Fruit fly (Drosophila melanogaster): Measurements from ENCODE around the gene CG8142.
A peak's percentile ranks its signal among the peaks of the same experiment; 100 is the strongest.

The CG8142 gene

DNA sequence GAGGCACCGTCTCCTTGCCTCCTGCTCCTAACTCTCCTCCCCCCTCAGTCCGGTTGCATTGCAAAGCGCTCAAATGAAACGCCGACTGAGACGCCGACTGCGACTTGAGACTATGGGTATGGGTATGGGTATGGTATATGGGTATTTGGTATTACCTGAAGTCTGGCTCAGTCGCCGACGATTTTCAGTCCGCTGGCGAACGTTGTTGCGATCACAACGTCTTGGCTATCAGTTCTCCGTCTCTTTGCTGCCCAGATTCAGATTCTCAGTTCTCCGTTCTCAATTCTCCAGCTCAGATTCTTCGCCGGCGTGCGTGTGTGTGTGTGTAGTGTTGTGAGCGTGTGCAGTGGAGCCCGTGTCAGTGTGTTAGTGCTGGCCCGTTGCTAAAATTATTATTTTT is 13.9 kb downstream of the CG8142 start, which contains the start of gene CG6398:
Gene CG6398 (plus strand): TSS at position 185 of the 400 bp plus-strand sequence.
- TF ChIP-seq psq (optimal IDR thresholded peaks at IDR 0.05) (no peak), insv (optimal IDR thresholded peaks at IDR 0.05) (no peak), ttk (optimal IDR thresholded peaks at IDR 0.05) (no peak), h (optimal IDR thresholded peaks at IDR 0.05) (no peak), Sin3A (optimal IDR thresholded peaks at IDR 0.05) (no peak), Myc (optimal IDR thresholded peaks at IDR 0.05) (no peak)

DNA sequence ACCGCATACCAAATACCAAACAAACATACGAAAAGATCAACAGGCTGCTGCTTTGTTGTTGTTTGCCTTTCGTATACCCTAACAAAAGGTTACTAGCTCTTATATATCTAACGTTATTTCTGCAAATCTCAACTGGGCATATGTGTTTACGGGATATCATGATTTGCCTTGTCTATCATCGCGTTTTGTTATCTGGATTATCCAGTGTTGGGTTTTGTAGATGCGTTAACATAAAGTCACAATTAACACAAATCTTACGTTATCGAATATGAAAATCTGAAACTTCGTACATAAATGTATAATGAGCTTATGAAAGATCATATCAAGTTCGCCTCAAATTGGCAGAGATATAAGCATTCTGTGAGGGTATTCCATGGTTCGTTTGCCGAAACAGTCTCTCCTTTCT is 14.3 kb downstream of the CG8142 start:
- TF ChIP-seq insv (optimal IDR thresholded peaks at IDR 0.05) (no peak), psq (optimal IDR thresholded peaks at IDR 0.05) (no peak), Myc (optimal IDR thresholded peaks at IDR 0.05) (no peak), h (optimal IDR thresholded peaks at IDR 0.05) (no peak), Sin3A (optimal IDR thresholded peaks at IDR 0.05) (no peak), ttk (optimal IDR thresholded peaks at IDR 0.05) (no peak)

dm6 chrX:17829083-17829997 is 15.2 kb downstream of the CG8142 start:
- TF ChIP-seq Sin3A (optimal IDR thresholded peaks at IDR 0.05) (no peak), psq (optimal IDR thresholded peaks at IDR 0.05) (no peak), h (optimal IDR thresholded peaks at IDR 0.05) (no peak), insv (optimal IDR thresholded peaks at IDR 0.05) (no peak)

dm6 chrX:17828298-17829033 is 16.0 kb downstream of the CG8142 start:
- no peak for TF ChIP-seq psq (optimal IDR thresholded peaks at IDR 0.05)

DNA sequence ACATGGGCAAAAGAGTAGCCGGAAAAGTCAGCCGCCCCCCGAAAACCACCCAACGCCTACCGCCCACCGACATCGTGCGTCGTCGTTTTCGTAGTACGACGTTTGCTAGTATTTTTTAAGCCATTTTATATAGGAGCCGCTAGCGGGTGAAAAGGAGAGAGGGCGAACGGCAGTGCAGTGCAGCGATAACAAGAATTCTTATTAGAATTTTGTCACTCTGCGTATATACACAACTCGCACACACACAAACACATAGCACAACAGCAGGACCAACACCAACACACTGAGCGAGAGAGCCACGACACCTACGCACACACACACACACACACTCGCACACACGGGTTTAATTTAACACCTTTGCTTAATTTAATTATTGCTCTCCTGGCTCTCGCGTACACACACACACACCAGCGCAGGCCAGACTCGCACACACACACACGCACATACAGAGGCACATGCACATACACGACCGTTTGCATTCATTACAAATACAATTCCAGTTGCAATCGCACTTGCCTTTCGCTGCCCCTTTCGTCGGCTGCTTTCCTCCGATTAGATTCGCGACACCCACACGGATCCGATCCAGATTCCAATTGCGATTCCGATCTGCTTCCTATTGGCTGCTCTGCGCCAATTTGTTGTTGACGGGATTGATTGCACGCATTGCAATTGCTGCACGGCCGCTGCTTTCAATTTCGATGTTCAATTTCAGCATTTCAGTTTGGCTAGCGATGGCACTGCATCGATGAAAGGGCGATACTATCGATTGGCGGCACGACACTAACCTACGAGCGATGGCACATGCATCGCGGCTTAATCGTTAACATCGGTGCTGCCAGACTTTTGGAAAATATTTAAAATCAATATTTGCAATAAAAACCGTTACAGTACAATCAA is 17.4 kb downstream of the CG8142 start, which contains the start of gene Socs16D:
Gene Socs16D (minus strand): TSS at position 758 of the 897 bp plus-strand sequence.
- no peak for TF ChIP-seq h (optimal IDR thresholded peaks at IDR 0.05)
- TF ChIP-seq insv (optimal IDR thresholded peaks at IDR 0.05) = peak; percentile 100
- TF ChIP-seq Myc (optimal IDR thresholded peaks at IDR 0.05) = no peak
- TF ChIP-seq Sin3A (optimal IDR thresholded peaks at IDR 0.05) = no peak
- TF ChIP-seq ttk (optimal IDR thresholded peaks at IDR 0.05) = no peak
- TF ChIP-seq psq (optimal IDR thresholded peaks at IDR 0.05) = no peak

DNA sequence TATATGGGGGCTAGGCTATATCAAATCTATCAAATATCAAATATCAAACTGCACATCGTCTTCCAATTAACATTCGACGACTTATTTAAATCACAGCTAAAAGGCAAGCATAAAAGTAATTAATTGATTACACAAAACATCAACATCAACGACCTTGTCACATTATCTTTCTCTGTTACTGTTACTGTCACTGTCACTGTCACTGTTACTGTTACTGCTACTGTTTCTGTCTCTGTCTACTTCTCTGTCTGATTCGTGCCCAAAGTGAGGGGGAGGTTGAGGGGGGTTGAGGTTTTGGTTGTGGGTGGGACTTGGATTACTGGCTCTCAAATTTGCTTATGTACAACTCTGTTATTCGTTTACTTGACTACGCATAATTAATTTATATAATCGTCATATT is 23.0 kb downstream of the CG8142 start:
- TF ChIP-seq psq (optimal IDR thresholded peaks at IDR 0.05) = no peak
- TF ChIP-seq insv (optimal IDR thresholded peaks at IDR 0.05) = no peak
- no peak for TF ChIP-seq h (optimal IDR thresholded peaks at IDR 0.05)
- no peak for TF ChIP-seq Myc (optimal IDR thresholded peaks at IDR 0.05)
- no peak for TF ChIP-seq ttk (optimal IDR thresholded peaks at IDR 0.05)
- TF ChIP-seq Sin3A (optimal IDR thresholded peaks at IDR 0.05) = no peak

DNA sequence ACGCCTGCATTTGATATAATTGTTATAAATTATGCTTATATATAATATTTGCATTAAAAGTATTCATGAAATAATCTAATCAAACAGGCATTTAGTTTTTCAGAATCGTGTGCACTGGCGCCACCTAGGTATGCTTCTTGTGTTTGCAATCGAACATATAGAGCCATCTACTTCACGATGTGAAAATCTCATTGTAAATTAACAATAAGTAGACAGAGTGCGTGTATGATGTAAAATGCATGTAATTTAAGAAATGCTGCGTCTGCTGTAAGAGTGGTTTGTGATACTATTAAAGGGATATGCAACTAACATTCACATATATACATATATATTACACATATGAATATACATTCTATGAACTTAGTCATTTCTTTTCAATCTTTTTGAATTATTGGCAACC is 24.3 kb downstream of the CG8142 start:
- TF ChIP-seq Myc (optimal IDR thresholded peaks at IDR 0.05) (no peak), psq (optimal IDR thresholded peaks at IDR 0.05) (no peak), Sin3A (optimal IDR thresholded peaks at IDR 0.05) (no peak), ttk (optimal IDR thresholded peaks at IDR 0.05) (no peak), h (optimal IDR thresholded peaks at IDR 0.05) (no peak), insv (optimal IDR thresholded peaks at IDR 0.05) (no peak)

DNA sequence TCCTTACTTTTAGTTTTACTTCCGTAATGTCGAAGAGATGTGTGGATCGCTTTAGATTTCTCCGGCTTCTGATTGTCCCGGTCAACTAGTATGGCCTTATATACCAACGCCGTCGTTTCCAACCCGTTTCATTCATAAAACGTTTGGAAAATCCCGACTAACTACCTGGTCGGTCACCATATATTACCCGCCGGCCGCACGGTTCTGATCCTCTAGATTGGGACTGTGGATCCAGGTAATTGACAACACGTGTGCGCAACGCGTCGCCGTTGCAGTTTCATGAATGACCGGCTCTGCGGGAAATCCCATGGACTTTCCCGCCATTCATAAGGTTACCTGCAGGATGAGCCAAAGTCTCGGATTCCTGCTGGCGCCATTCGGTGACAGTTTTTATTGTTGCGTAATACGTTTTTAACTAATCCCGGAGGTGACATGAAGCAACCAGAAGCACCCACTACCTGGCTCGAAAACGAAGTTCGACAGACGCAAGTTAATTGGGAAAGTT is 24.8 kb downstream of the CG8142 start, which contains the start of gene CG12986:
Gene CG12986 (minus strand): TSS at position 51 of the 505 bp plus-strand sequence.
- TF ChIP-seq ttk (optimal IDR thresholded peaks at IDR 0.05) = no peak
- TF ChIP-seq insv (optimal IDR thresholded peaks at IDR 0.05) = no peak
- no peak for TF ChIP-seq psq (optimal IDR thresholded peaks at IDR 0.05)
- no peak for TF ChIP-seq Sin3A (optimal IDR thresholded peaks at IDR 0.05)
- no peak for TF ChIP-seq h (optimal IDR thresholded peaks at IDR 0.05)
- no peak for TF ChIP-seq Myc (optimal IDR thresholded peaks at IDR 0.05)

DNA sequence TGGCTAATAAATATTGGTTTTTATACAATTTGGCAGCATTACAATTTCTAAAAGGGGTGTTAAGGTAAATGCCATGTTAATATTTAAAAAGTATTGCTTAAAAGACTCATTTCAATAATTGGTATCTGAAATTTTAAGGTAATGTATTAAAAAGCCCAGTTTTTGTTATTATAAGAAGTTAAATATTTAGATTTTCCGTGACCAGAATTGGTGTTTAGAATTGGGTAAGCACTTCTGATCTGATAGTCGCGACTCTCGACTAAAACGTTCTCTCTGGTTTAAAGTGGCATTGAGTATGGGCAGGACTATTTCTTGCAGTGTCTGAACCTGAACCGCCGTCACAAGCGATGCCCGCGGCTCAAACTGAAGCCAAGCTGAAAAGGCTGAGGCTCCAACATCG is 28.1 kb downstream of the CG8142 start:
- no peak for TF ChIP-seq psq (optimal IDR thresholded peaks at IDR 0.05)
- TF ChIP-seq Myc (optimal IDR thresholded peaks at IDR 0.05) = no peak
- TF ChIP-seq Sin3A (optimal IDR thresholded peaks at IDR 0.05) = no peak
- no peak for TF ChIP-seq insv (optimal IDR thresholded peaks at IDR 0.05)
- TF ChIP-seq h (optimal IDR thresholded peaks at IDR 0.05) = no peak
- TF ChIP-seq ttk (optimal IDR thresholded peaks at IDR 0.05) = no peak

- TF ChIP-seq psq (optimal IDR thresholded peaks at IDR 0.05) (no peak), insv (optimal IDR thresholded peaks at IDR 0.05) (no peak), Myc (optimal IDR thresholded peaks at IDR 0.05) (no peak), Sin3A (optimal IDR thresholded peaks at IDR 0.05) (no peak), h (optimal IDR thresholded peaks at IDR 0.05) (no peak), ttk (optimal IDR thresholded peaks at IDR 0.05) (no peak)
Observed at dm6 chrX:17814783-17815182, 29.7 kb downstream of the CG8142 start.

DNA sequence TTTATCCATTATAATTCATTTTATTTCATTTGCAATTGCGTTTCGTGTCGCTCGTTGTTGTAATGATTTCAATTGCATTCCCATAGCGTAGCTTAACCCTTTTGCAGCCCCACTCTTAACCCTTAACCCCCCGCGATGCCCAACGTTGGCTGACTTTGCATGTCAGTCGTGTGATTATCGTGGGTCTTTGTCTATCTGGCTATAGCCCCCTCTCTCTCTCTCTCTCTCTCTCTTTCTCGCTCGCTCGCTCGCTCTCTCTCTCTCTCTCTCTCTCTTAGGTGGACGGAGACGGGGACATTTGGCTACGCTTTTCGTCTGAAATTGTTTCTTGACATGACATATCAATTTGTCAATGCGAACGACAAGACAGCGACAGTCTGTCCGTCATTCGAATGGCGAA is 32.3 kb downstream of the CG8142 start:
- TF ChIP-seq Sin3A (optimal IDR thresholded peaks at IDR 0.05) = no peak
- TF ChIP-seq Myc (optimal IDR thresholded peaks at IDR 0.05) = no peak
- no peak for TF ChIP-seq ttk (optimal IDR thresholded peaks at IDR 0.05)
- no peak for TF ChIP-seq h (optimal IDR thresholded peaks at IDR 0.05)
- TF ChIP-seq psq (optimal IDR thresholded peaks at IDR 0.05) = no peak
- TF ChIP-seq insv (optimal IDR thresholded peaks at IDR 0.05) = no peak
